Worm (Caenorhabditis elegans) whole organism, young adult: ENCODE measurements around the gene spt-5.

Experiments
- B0336.3 ChIP-seq: fragments of 200-800 bp; sonication (Bioruptor generic); IDR thresholded peaks from 2 replicates; pipeline ENCODE4 v1.3.6; 2022; ENCODE audit warnings: missing genetic modification characterization, missing compliant biosample characterization
- F39B2.1 ChIP-seq: fragments of 200-800 bp; sonication (Bioruptor generic); IDR thresholded peaks from 2 replicates; pipeline ENCODE4 v1.3.6; 2022; ENCODE audit warnings: missing genetic modification reagents, missing genetic modification characterization, missing compliant biosample characterization
- F49E8.2 ChIP-seq: sonication (generic microtip); optimal IDR thresholded peaks from 3 replicates; lab custom pipeline; 2017; ENCODE audit warnings: missing genetic modification characterization, mild to moderate bottlenecking, missing compliant biosample characterization, antibody characterized with exemption, moderate library complexity; ENCODE audit not compliant: insufficient read depth
- Y53F4B.3 ChIP-seq: fragments of 200-800 bp; sonication (Bioruptor generic); IDR thresholded peaks from 2 replicates; pipeline ENCODE4 v1.3.6; 2022; ENCODE audit warnings: missing genetic modification reagents, missing genetic modification characterization, missing compliant biosample characterization
- Y53G8AR.9 ChIP-seq: fragments of 200-800 bp; sonication (Bioruptor generic); conservative IDR thresholded peaks from 2 replicates; pipeline ENCODE4 v1.3.6; 2022; ENCODE audit warnings: missing genetic modification reagents, missing genetic modification characterization, missing compliant biosample characterization
- atf-7 ChIP-seq: sonication (generic microtip); optimal IDR thresholded peaks from 2 replicates; lab custom pipeline; 2017; ENCODE audit warnings: mild to moderate bottlenecking, missing genetic modification characterization, missing compliant biosample characterization
- athp-1 ChIP-seq: sonication (generic microtip); optimal IDR thresholded peaks from 2 replicates; lab custom pipeline; 2017; ENCODE audit warnings: mild to moderate bottlenecking, missing genetic modification characterization, missing compliant biosample characterization
- attf-3 ChIP-seq: fragments of 200-800 bp; sonication (Bioruptor generic); conservative IDR thresholded peaks from 2 replicates; pipeline ENCODE4 v1.3.6; 2022; ENCODE audit warnings: missing genetic modification reagents, missing genetic modification characterization, missing compliant biosample characterization
- attf-5 ChIP-seq: fragments of 200-800 bp; sonication (Bioruptor generic); optimal IDR thresholded peaks from 2 replicates; lab custom pipeline; 2018; ENCODE audit warnings: mild to moderate bottlenecking, missing genetic modification characterization, missing compliant biosample characterization
- bed-1 ChIP-seq: fragments of 200-800 bp; sonication (Bioruptor generic); IDR thresholded peaks from 2 replicates; pipeline ENCODE4 v1.3.6; 2022; ENCODE audit warnings: missing genetic modification reagents, missing genetic modification characterization, missing compliant biosample characterization
- ceh-27 ChIP-seq: fragments of 200-800 bp; sonication (Bioruptor generic); optimal IDR thresholded peaks from 2 replicates; lab custom pipeline; 2018; ENCODE audit warnings: mild to moderate bottlenecking, missing genetic modification characterization, moderate library complexity, missing compliant biosample characterization
- ceh-58 ChIP-seq: fragments of 200-800 bp; sonication (Bioruptor generic); IDR thresholded peaks from 2 replicates; pipeline ENCODE4 v1.3.6; 2022; ENCODE audit warnings: missing genetic modification characterization, missing compliant biosample characterization
- die-1 ChIP-seq: sonication (generic microtip); optimal IDR thresholded peaks from 2 replicates; lab custom pipeline; 2016; ENCODE audit warnings: missing genotype, mild to moderate bottlenecking, missing genetic modification characterization, missing compliant biosample characterization
- dpl-1 ChIP-seq: fragments of 150-350 bp; optimal IDR thresholded peaks from 2 replicates; lab custom pipeline; 2014; ENCODE audit warnings: missing biosample characterization, missing genetic modification reagents, missing genetic modification characterization
- ekl-4 ChIP-seq: fragments of 200-800 bp; sonication (Bioruptor generic); IDR thresholded peaks from 2 replicates; pipeline ENCODE4 v1.3.6; 2022; ENCODE audit warnings: missing genetic modification reagents, missing genetic modification characterization, missing compliant biosample characterization
- fkh-3 ChIP-seq: sonication (generic microtip); optimal IDR thresholded peaks from 2 replicates; lab custom pipeline; 2016; ENCODE audit warnings: mild to moderate bottlenecking, missing genetic modification characterization, missing compliant biosample characterization
- gei-17 ChIP-seq: fragments of 200-800 bp; sonication (Bioruptor generic); optimal IDR thresholded peaks from 2 replicates; lab custom pipeline; 2018; ENCODE audit warnings: mild to moderate bottlenecking, missing genetic modification characterization, missing compliant biosample characterization
- hsf-1 ChIP-seq: fragments of 200-800 bp; sonication (Bioruptor generic); IDR thresholded peaks from 2 replicates; pipeline ENCODE4 v1.3.6; 2022; ENCODE audit warnings: missing genetic modification reagents, missing genetic modification characterization, missing compliant biosample characterization
- let-526 ChIP-seq: fragments of 200-800 bp; sonication (Bioruptor generic); IDR thresholded peaks from 2 replicates; pipeline ENCODE4 v1.3.6; 2022; ENCODE audit warnings: missing genetic modification reagents, missing genetic modification characterization, missing compliant biosample characterization
- let-607 ChIP-seq, 2 experiments: fragments of 200-800 bp in 1 of 2; sonication (Bioruptor generic) in 1 of 2; sonication (generic microtip) in 1 of 2; optimal IDR thresholded peaks; 2 replicates each; lab custom pipeline; 2016 to 2018; ENCODE audit warnings: mild to moderate bottlenecking in 2 of 2, missing compliant biosample characterization in 2 of 2, missing genetic modification characterization in 2 of 2, moderate library complexity in 2 of 2, missing genotype in 1 of 2
- lin-26 ChIP-seq: fragments of 200-800 bp; sonication (Bioruptor generic); IDR thresholded peaks from 2 replicates; pipeline ENCODE4 v1.3.6; 2022; ENCODE audit warnings: missing genetic modification reagents, missing genetic modification characterization, missing compliant biosample characterization
- lsl-1 ChIP-seq: fragments of 200-800 bp; sonication (Bioruptor generic); optimal IDR thresholded peaks from 2 replicates; lab custom pipeline; 2018; ENCODE audit warnings: mild to moderate bottlenecking, missing genetic modification characterization, moderate library complexity, missing compliant biosample characterization
- madf-10 ChIP-seq: sonication (generic microtip); optimal IDR thresholded peaks from 2 replicates; lab custom pipeline; 2016; ENCODE audit warnings: mild to moderate bottlenecking, missing genetic modification characterization, missing compliant biosample characterization
- mxl-1 ChIP-seq: sonication (generic microtip); optimal IDR thresholded peaks from 2 replicates; lab custom pipeline; 2016; ENCODE audit warnings: missing genetic modification characterization, missing compliant biosample characterization
- nhr-120 ChIP-seq: fragments of 200-800 bp; sonication (Bioruptor generic); IDR thresholded peaks from 2 replicates; pipeline ENCODE4 v1.3.6; 2022; ENCODE audit warnings: missing genetic modification characterization, missing compliant biosample characterization
- nhr-179 ChIP-seq: sonication (generic microtip); optimal IDR thresholded peaks from 2 replicates; lab custom pipeline; 2016; ENCODE audit warnings: mild to moderate bottlenecking, missing genetic modification characterization, missing compliant biosample characterization
- nhr-80 ChIP-seq: sonication (generic microtip); optimal IDR thresholded peaks from 2 replicates; lab custom pipeline; 2016; ENCODE audit warnings: missing genetic modification characterization, missing compliant biosample characterization
- pha-4 ChIP-seq: fragments of 150-350 bp; sonication (generic microtip); optimal IDR thresholded peaks from 2 replicates; lab custom pipeline; 2014; ENCODE audit warnings: missing biosample characterization, missing genetic modification reagents, missing genetic modification characterization
- rec-8 ChIP-seq, 2 experiments: sonication (generic microtip); optimal IDR thresholded peaks; 2 replicates each; lab custom pipeline; 2016; ENCODE audit warnings: mild to moderate bottlenecking in 2 of 2, missing genetic modification characterization in 2 of 2, missing genetic modification reagents in 2 of 2, missing genotype in 2 of 2, missing biosample characterization in 1 of 2, missing compliant biosample characterization in 1 of 2, moderate library complexity in 1 of 2
- rpc-1 ChIP-seq, 2 experiments: fragments of 150-350 bp in 1 of 2; sonication (generic microtip) in 1 of 2; optimal IDR thresholded peaks; 2 replicates each; lab custom pipeline; 2014 to 2018; ENCODE audit warnings: missing biosample characterization in 1 of 2, missing genetic modification characterization in 1 of 2, missing genetic modification reagents in 1 of 2, missing genotype in 1 of 2
- snpc-1.1 ChIP-seq: sonication (generic microtip); optimal IDR thresholded peaks from 2 replicates; lab custom pipeline; 2017; ENCODE audit warnings: missing genetic modification characterization, mild to moderate bottlenecking, missing compliant biosample characterization, antibody characterized with exemption, moderate library complexity, missing genotype, missing genetic modification reagents; ENCODE audit not compliant: insufficient read depth
- tbp1 ChIP-seq: fragments of 200-800 bp; sonication (Bioruptor generic); optimal IDR thresholded peaks from 2 replicates; lab custom pipeline; 2018; ENCODE audit warnings: mild to moderate bottlenecking, missing genetic modification characterization, missing compliant biosample characterization
- tbx-9 ChIP-seq: sonication (generic microtip); optimal IDR thresholded peaks from 2 replicates; lab custom pipeline; 2016; ENCODE audit warnings: borderline replicate concordance, missing genetic modification characterization, inconsistent platforms, missing compliant biosample characterization
- unc-130 ChIP-seq: sonication (generic microtip); optimal IDR thresholded peaks from 2 replicates; lab custom pipeline; 2016; ENCODE audit warnings: missing genetic modification reagents, missing genetic modification characterization, missing compliant biosample characterization
- xnd-1 ChIP-seq: sonication (generic microtip); optimal IDR thresholded peaks from 2 replicates; lab custom pipeline; 2016; ENCODE audit warnings: missing genotype, missing genetic modification reagents, missing genetic modification characterization, missing compliant biosample characterization
- zfh-2 ChIP-seq: fragments of 200-800 bp; sonication (Bioruptor generic); conservative IDR thresholded peaks from 2 replicates; pipeline ENCODE4 v1.3.6; 2022; ENCODE audit warnings: missing genetic modification reagents, missing genetic modification characterization, missing compliant biosample characterization
- zim-3 ChIP-seq: sonication (generic microtip); optimal IDR thresholded peaks from 2 replicates; lab custom pipeline; 2017; ENCODE audit warnings: mild to moderate bottlenecking, missing genetic modification characterization, moderate library complexity, missing compliant biosample characterization
- ztf-3 ChIP-seq: fragments of 200-800 bp; sonication (Bioruptor generic); optimal IDR thresholded peaks from 2 replicates; lab custom pipeline; 2018; ENCODE audit warnings: mild to moderate bottlenecking, missing genetic modification characterization, missing compliant biosample characterization

Gene spt-5

DNA sequence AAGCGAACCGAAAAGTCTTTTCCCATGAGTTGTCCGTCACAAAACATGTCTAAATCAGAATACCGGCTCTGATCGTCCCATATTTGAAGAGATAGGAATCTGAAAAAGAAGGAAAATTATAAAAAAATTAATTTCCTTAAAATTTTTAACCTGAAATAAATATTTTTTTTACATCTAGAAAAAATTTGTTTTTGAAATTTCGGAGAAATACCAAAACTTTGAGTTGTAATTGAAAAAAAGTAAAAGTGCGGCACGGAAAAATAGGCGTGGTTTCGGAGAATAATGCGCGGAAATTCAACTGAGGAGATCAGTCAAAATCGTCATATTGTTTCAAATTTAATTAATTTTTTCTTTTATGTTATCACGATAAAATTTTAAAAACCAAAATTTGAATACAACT lies 38.3 kb downstream of the spt-5 start, which contains the start of gene F11A10.6:
F11A10.6 (minus strand) TSS at position 101 of the 400 bp plus-strand sequence.
- TF ChIP-seq mxl-1 (tag; lab: Kevin White, UChicago) (no peak), lin-26 (no peak), nhr-80 (no peak), gei-17 (GFP tag; lab: Kevin White, UChicago) (no peak), nhr-179 (tag; lab: Kevin White, UChicago) (no peak), ekl-4 (GFP tag; lab: Robert Waterston, UW) (no peak), madf-10 (tag; lab: Kevin White, UChicago) (no peak), attf-3 (no peak), pha-4 (no peak), attf-5 (GFP tag; lab: Kevin White, UChicago) (no peak), Y53G8AR.9 (GFP tag; lab: Robert Waterston, UW) (no peak), bed-1 (no peak), tbx-9 (no peak), unc-130 (GFP tag; lab: Kevin White, UChicago) (no peak), tbp1 (GFP tag; lab: Kevin White, UChicago) (no peak), B0336.3 (no peak), atf-7 (tag; lab: Kevin White, UChicago) (no peak), fkh-3 (no peak)

DNA sequence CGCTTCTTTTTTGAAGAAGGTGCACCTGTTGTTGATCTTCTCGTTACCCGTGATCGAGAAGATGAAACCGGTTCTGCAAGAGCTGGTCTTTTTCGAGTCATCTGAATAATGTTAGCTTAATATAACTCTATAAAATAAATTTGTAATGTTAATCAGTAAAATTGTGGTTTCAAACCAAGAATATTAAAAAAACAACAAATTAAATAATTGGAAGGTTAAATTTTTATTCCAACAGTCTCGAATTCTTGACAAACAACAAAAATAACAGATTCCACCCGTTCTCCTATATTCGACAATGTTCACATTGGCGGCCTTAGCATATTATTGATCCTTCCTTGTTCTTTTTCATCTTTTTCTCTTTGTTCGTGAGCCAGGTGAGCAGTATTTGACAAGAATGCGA lies 40.8 kb downstream of the spt-5 start, which contains the start of gene mig-32:
mig-32 (minus strand) TSS at position 101 of the 400 bp plus-strand sequence.
- TF ChIP-seq zim-3 (tag; lab: Kevin White, UChicago) (no peak), dpl-1 (GFP tag; lab: Kevin White, UChicago) (no peak), die-1 (tag; lab: Kevin White, UChicago) (no peak), athp-1 (no peak), ztf-3 (no peak), atf-7 (tag; lab: Kevin White, UChicago) (no peak), nhr-80 (no peak), gei-17 (GFP tag; lab: Kevin White, UChicago) (no peak), ceh-58 (GFP tag; lab: Robert Waterston, UW) (no peak), F39B2.1 (GFP tag; lab: Robert Waterston, UW) (no peak), hsf-1 (GFP tag; lab: Robert Waterston, UW) (no peak), snpc-1.1 (tag; lab: Kevin White, UChicago) (no peak), rec-8 (tag; optimal IDR thresholded peaks at IDR 0.05; lab: Kevin White, UChicago) (no peak), nhr-120 (GFP tag; lab: Robert Waterston, UW) (no peak), let-607 (tag; optimal IDR thresholded peaks at IDR 0.05; lab: Kevin White, UChicago) (no peak), let-526 (GFP tag; lab: Robert Waterston, UW) (no peak), zfh-2 (GFP tag; lab: Robert Waterston, UW) (no peak)

DNA sequence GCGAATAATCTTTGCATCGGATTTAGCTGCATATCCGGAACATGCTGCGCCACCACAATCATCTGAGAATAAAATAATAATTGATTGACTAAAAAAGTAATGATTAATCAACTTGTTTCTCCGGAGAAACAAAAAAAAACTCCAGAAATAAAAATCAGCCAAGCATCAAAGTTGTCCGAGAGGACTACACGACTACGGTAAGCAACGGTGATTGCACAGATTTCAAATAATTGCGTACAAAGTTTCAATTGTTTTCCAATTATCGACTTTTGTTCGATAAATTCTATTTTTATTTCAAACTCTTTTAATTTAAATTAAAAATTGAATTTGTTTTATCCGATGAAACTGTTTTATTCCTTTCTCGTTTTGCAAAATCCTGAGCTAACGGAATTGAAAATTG lies 42.1 kb downstream of the spt-5 start, which contains the start of gene cpsf-4:
cpsf-4 (minus strand) TSS at position 62 of the 400 bp plus-strand sequence.
- TF ChIP-seq F49E8.2 (tag; lab: Kevin White, UChicago) (no peak), xnd-1 (no peak), rpc-1 (optimal IDR thresholded peaks at IDR 0.05; lab: Kevin White, UChicago) (no peak), rpc-1 (tag; optimal IDR thresholded peaks at IDR 0.05; lab: Kevin White, UChicago) (no peak), lsl-1 (GFP tag; lab: Kevin White, UChicago) (peak; percentile 70), ceh-27 (GFP tag; lab: Kevin White, UChicago) (no peak), Y53F4B.3 (GFP tag; lab: Robert Waterston, UW) (no peak)
